Fruit fly (Drosophila melanogaster) whole organism, embryonic: ENCODE data around the gene SelG.

Experiments used
- Atf-2 ChIP-seq: fragments of 200-800 bp; sonication (Bioruptor generic); optimal IDR thresholded peaks from 2 replicates; lab custom pipeline; 2016; ENCODE audit warnings: missing biosample characterization, missing genetic modification characterization
- B-H1 ChIP-seq: fragments of 200-800 bp; sonication (Bioruptor generic); IDR thresholded peaks from 3 replicates; pipeline ENCODE4 v1.3.6; 2022; ENCODE audit warnings: missing biosample characterization, missing genetic modification characterization
- Blimp-1 ChIP-seq: fragments of 200-800 bp; sonication (Bioruptor generic); optimal IDR thresholded peaks from 3 replicates; lab custom pipeline; 2018; ENCODE audit warnings: missing biosample characterization, missing genetic modification characterization, mild to moderate bottlenecking, moderate library complexity, missing genetic modification reagents
- CG10267 ChIP-seq: fragments of 200-800 bp; sonication (Bioruptor generic); optimal IDR thresholded peaks from 2 replicates; lab custom pipeline; 2018; ENCODE audit warnings: missing biosample characterization, mild to moderate bottlenecking, missing genetic modification characterization, moderate library complexity
- CG10979 ChIP-seq: fragments of 200-800 bp; sonication (Bioruptor generic); optimal IDR thresholded peaks from 2 replicates; lab custom pipeline; 2018; ENCODE audit warnings: missing biosample characterization, mild to moderate bottlenecking, missing genetic modification characterization, moderate library complexity
- CG12391 ChIP-seq: fragments of 200-800 bp; sonication (Bioruptor generic); optimal IDR thresholded peaks from 3 replicates; lab custom pipeline; 2018; ENCODE audit warnings: missing biosample characterization, mild to moderate bottlenecking, missing genetic modification characterization, moderate library complexity
- CG12942 ChIP-seq: fragments of 200-800 bp; sonication (Bioruptor generic); optimal IDR thresholded peaks from 3 replicates; lab custom pipeline; 2016; ENCODE audit warnings: missing biosample characterization, missing genetic modification characterization
- CG13287 ChIP-seq: fragments of 200-800 bp; sonication (Bioruptor generic); IDR thresholded peaks from 2 replicates; pipeline ENCODE4 v1.3.6; 2022; ENCODE audit warnings: missing biosample characterization, missing genetic modification characterization; ENCODE audit not compliant: partially characterized antibody
- CG17568 ChIP-seq: fragments of 200-800 bp; sonication (Bioruptor generic); optimal IDR thresholded peaks from 2 replicates; lab custom pipeline; 2018; ENCODE audit warnings: missing biosample characterization, mild to moderate bottlenecking, missing genetic modification characterization, moderate library complexity
- CG17829 ChIP-seq: fragments of 200-800 bp; optimal IDR thresholded peaks from 2 replicates; lab custom pipeline; 2019; ENCODE audit warnings: missing biosample characterization, mild to moderate bottlenecking, missing genetic modification characterization, moderate library complexity
- CG18476 ChIP-seq: fragments of 200-800 bp; sonication (Bioruptor generic); optimal IDR thresholded peaks from 2 replicates; lab custom pipeline; 2016; ENCODE audit warnings: missing biosample characterization, mild to moderate bottlenecking, missing genetic modification characterization
- CG2199 ChIP-seq: fragments of 200-800 bp; sonication (Bioruptor generic); IDR thresholded peaks from 3 replicates; pipeline ENCODE4 v1.3.6; 2022; ENCODE audit warnings: missing biosample characterization, missing genetic modification characterization
- CG31441 ChIP-seq: fragments of 200-800 bp; sonication (Bioruptor generic); IDR thresholded peaks from 2 replicates; pipeline ENCODE4 v1.3.6; 2022; ENCODE audit warnings: missing biosample characterization, missing genetic modification characterization
- CG5180 ChIP-seq: fragments of 200-800 bp; sonication (Bioruptor generic); optimal IDR thresholded peaks from 3 replicates; lab custom pipeline; 2017; ENCODE audit warnings: missing biosample characterization, missing genetic modification characterization, mild to moderate bottlenecking, moderate library complexity, missing genetic modification reagents
- CG6854 ChIP-seq: fragments of 200-800 bp; sonication (Bioruptor generic); optimal IDR thresholded peaks from 3 replicates; lab custom pipeline; 2017; ENCODE audit warnings: missing biosample characterization, mild to moderate bottlenecking, missing genetic modification characterization
- CG7271 ChIP-seq: fragments of 200-800 bp; sonication (Bioruptor generic); optimal IDR thresholded peaks from 2 replicates; lab custom pipeline; 2018; ENCODE audit warnings: missing biosample characterization, mild to moderate bottlenecking, missing genetic modification characterization, moderate library complexity
- CG7839 ChIP-seq: fragments of 200-800 bp; sonication (Bioruptor generic); optimal IDR thresholded peaks from 3 replicates; lab custom pipeline; 2018; ENCODE audit warnings: missing biosample characterization, mild to moderate bottlenecking, missing genetic modification characterization, moderate library complexity
- D ChIP-seq, 2 experiments: fragments of 200-800 bp in 1 of 2; fragments of >200 bp in 1 of 2; sonication (Bioruptor generic) in 1 of 2; optimal IDR thresholded peaks; 2 replicates in 1 of 2; 3 replicates in 1 of 2; lab custom pipeline; 2017; ENCODE audit warnings: mild to moderate bottlenecking in 1 of 2, missing biosample characterization in 1 of 2, missing genetic modification characterization in 1 of 2, missing genetic modification reagents in 1 of 2
- D19A ChIP-seq: fragments of 200-800 bp; optimal IDR thresholded peaks from 3 replicates; lab custom pipeline; 2019; ENCODE audit warnings: missing biosample characterization, mild to moderate bottlenecking, missing genetic modification characterization, moderate library complexity
- Eip74EF ChIP-seq, 2 experiments: fragments of 200-800 bp in 1 of 2; fragments of >200 bp in 1 of 2; sonication (Bioruptor generic) in 1 of 2; optimal IDR thresholded peaks; 2 replicates each; lab custom pipeline; 2017 to 2019; ENCODE audit warnings: missing biosample characterization in 2 of 2, missing genetic modification characterization in 2 of 2, mild to moderate bottlenecking in 1 of 2, moderate library complexity in 1 of 2
- Hr3 ChIP-seq: fragments of 200-800 bp; sonication (Bioruptor generic); optimal IDR thresholded peaks from 3 replicates; lab custom pipeline; 2016; ENCODE audit warnings: missing biosample characterization, missing genetic modification characterization
- Max ChIP-seq: fragments of 200-800 bp; sonication (Bioruptor generic); optimal IDR thresholded peaks from 2 replicates; lab custom pipeline; 2016; ENCODE audit warnings: missing biosample characterization, mild to moderate bottlenecking, missing genetic modification characterization
- PHDP ChIP-seq: fragments of 200-800 bp; sonication (Bioruptor generic); optimal IDR thresholded peaks from 3 replicates; lab custom pipeline; 2018; ENCODE audit warnings: missing biosample characterization, mild to moderate bottlenecking, missing genetic modification characterization, moderate library complexity
- Pdp1 ChIP-seq, 2 experiments: fragments of 200-800 bp; sonication (Bioruptor generic); optimal IDR thresholded peaks; 3 replicates each; lab custom pipeline; 2016; ENCODE audit warnings: missing biosample characterization in 2 of 2, missing genetic modification characterization in 2 of 2, mild to moderate bottlenecking in 1 of 2, moderate library complexity in 1 of 2
- Scr ChIP-seq: fragments of 200-800 bp; sonication (Bioruptor generic); IDR thresholded peaks from 2 replicates; pipeline ENCODE4 v1.3.6; 2022; ENCODE audit warnings: missing biosample characterization, missing genetic modification characterization; ENCODE audit not compliant: partially characterized antibody
- Trl ChIP-seq, 3 experiments: fragments of >200 bp in 2 of 3; fragments of 200-800 bp in 1 of 3; sonication (Bioruptor generic) in 1 of 3; optimal IDR thresholded peaks; 2 replicates in 1 of 3; 3 replicates in 2 of 3; lab custom pipeline; 2016 to 2017; ENCODE audit warnings: missing biosample characterization in 1 of 3, missing genetic modification characterization in 1 of 3
- az2 ChIP-seq: fragments of 200-800 bp; sonication (Bioruptor generic); optimal IDR thresholded peaks from 3 replicates; lab custom pipeline; 2016; ENCODE audit warnings: missing biosample characterization, missing genetic modification characterization
- bsh ChIP-seq, 2 experiments: fragments of 200-800 bp; sonication (Bioruptor generic); optimal IDR thresholded peaks; 2 replicates each; lab custom pipeline; 2017 to 2018; ENCODE audit warnings: mild to moderate bottlenecking in 2 of 2, missing biosample characterization in 2 of 2, missing genetic modification characterization in 2 of 2, moderate library complexity in 1 of 2
- cad ChIP-seq: fragments of >200 bp; optimal IDR thresholded peaks from 2 replicates; lab custom pipeline; 2017; ENCODE audit warnings: missing biosample characterization, missing genetic modification characterization
- chn ChIP-seq: fragments of 200-800 bp; sonication (Bioruptor generic); optimal IDR thresholded peaks from 2 replicates; lab custom pipeline; 2016; ENCODE audit warnings: missing biosample characterization, missing genetic modification characterization
- dan ChIP-seq: fragments of 200-800 bp; sonication (Bioruptor generic); IDR thresholded peaks from 2 replicates; pipeline ENCODE4 v1.3.6; 2022; ENCODE audit warnings: missing biosample characterization, missing genetic modification characterization
- dimm ChIP-seq: fragments of 200-800 bp; sonication (Bioruptor generic); IDR thresholded peaks from 2 replicates; pipeline ENCODE4 v1.3.6; 2022; ENCODE audit warnings: missing biosample characterization, missing genetic modification characterization
- dmrt11E ChIP-seq: fragments of 200-800 bp; sonication (Bioruptor generic); optimal IDR thresholded peaks from 3 replicates; lab custom pipeline; 2018; ENCODE audit warnings: missing biosample characterization, mild to moderate bottlenecking, missing genetic modification characterization, moderate library complexity
- esg ChIP-seq: fragments of 200-800 bp; sonication (Bioruptor generic); conservative IDR thresholded peaks from 2 replicates; pipeline ENCODE4 v1.3.6; 2022; ENCODE audit warnings: missing biosample characterization, missing genetic modification characterization
- fd3F ChIP-seq: fragments of 200-800 bp; sonication (Bioruptor generic); optimal IDR thresholded peaks from 2 replicates; lab custom pipeline; 2018; ENCODE audit warnings: missing biosample characterization, mild to moderate bottlenecking, missing genetic modification characterization, moderate library complexity
- gem ChIP-seq: fragments of 200-800 bp; sonication (Bioruptor generic); optimal IDR thresholded peaks from 2 replicates; lab custom pipeline; 2019; ENCODE audit warnings: missing biosample characterization, mild to moderate bottlenecking, missing genetic modification characterization, moderate library complexity
- phol ChIP-seq: fragments of 200-800 bp; sonication (Bioruptor generic); optimal IDR thresholded peaks from 3 replicates; lab custom pipeline; 2018; ENCODE audit warnings: missing biosample characterization, mild to moderate bottlenecking, missing genetic modification characterization, moderate library complexity
- prd ChIP-seq, 3 experiments: fragments of >200 bp in 2 of 3; fragments of 200-800 bp in 1 of 3; sonication (Bioruptor generic) in 1 of 3; optimal IDR thresholded peaks in 2 of 3; IDR thresholded peaks in 1 of 3; 2 replicates in 2 of 3; 3 replicates in 1 of 3; pipeline versions ENCODE4 v1.3.6 to Lab custom; 2017 to 2022; ENCODE audit warnings: missing biosample characterization in 1 of 3, missing genetic modification characterization in 1 of 3
- repo ChIP-seq: fragments of 200-800 bp; sonication (Bioruptor generic); optimal IDR thresholded peaks from 2 replicates; lab custom pipeline; 2016; ENCODE audit warnings: missing biosample characterization, missing genetic modification characterization
- row ChIP-seq: fragments of 200-800 bp; sonication (Bioruptor generic); IDR thresholded peaks from 3 replicates; pipeline ENCODE4 v1.3.6; 2022; ENCODE audit warnings: missing biosample characterization, missing genetic modification characterization
- stc ChIP-seq: fragments of 200-800 bp; sonication (Bioruptor generic); IDR thresholded peaks from 2 replicates; pipeline ENCODE4 v1.3.6; 2022; ENCODE audit warnings: missing biosample characterization, missing genetic modification characterization
- tgo ChIP-seq: fragments of 200-800 bp; sonication (Bioruptor generic); IDR thresholded peaks from 3 replicates; pipeline ENCODE4 v1.3.6; 2022; ENCODE audit warnings: missing biosample characterization, missing genetic modification characterization
- tx ChIP-seq: fragments of 200-800 bp; sonication (Bioruptor generic); optimal IDR thresholded peaks from 2 replicates; lab custom pipeline; 2016; ENCODE audit warnings: missing biosample characterization, missing genetic modification characterization
- vfl ChIP-seq: fragments of 200-800 bp; sonication (Bioruptor generic); optimal IDR thresholded peaks from 2 replicates; lab custom pipeline; 2016; ENCODE audit warnings: missing biosample characterization, missing genetic modification characterization
- vnd ChIP-seq: fragments of 200-800 bp; sonication (Bioruptor generic); IDR thresholded peaks from 3 replicates; pipeline ENCODE4 v1.3.6; 2022; ENCODE audit warnings: missing biosample characterization, missing genetic modification characterization; ENCODE audit not compliant: partially characterized antibody

The SelG gene

DNA sequence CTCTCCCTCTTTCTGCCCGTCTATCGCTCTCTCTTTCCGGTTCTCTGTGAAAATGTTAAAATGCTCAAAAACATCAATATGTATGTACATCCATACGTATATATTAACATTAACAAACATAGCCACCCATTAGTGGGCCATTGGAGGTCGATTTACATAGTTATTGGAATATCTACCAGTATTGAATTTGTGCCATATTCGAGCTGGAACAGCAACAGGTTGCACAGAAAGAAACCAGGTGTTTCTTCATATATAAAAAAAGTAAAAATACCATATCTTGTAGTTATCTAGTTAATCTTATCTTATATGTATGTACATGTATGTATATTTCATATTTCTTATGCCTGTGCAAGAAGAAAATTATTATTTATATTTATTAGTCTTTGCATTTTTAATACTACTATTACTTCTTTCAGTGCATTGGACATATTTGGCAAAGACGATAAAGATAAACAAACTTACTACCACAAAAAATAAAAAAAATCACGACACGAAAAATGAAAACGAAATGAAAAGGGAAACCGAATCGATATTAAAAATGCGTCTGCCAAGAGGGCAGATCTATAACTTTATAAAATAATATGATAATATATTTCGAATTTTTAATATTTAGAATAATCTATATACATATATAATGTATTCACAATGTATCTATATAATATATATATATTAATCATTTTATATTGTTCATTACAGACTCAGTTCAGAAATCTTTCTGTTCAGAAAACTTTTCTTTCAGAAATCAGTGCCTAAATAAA, 38.4 kb upstream of the SelG start (continued):
- peak; percentile 49 for TF ChIP-seq CG12391 (tag; lab: Kevin White, UChicago)
- no peak for TF ChIP-seq vfl (GFP tag; lab: Kevin White, UChicago)
- peak; percentile 65 for TF ChIP-seq Blimp-1 (GFP tag; lab: Kevin White, UChicago)
- no peak for TF ChIP-seq dmrt11E (tag; lab: Kevin White, UChicago)
- no peak for TF ChIP-seq Scr (GFP tag; lab: Robert Waterston, UW)
- peak; percentile 25 for TF ChIP-seq az2
- no peak for TF ChIP-seq tx (GFP tag; lab: Kevin White, UChicago)
- TF ChIP-seq dan (GFP tag; lab: Robert Waterston, UW): no peak
- TF ChIP-seq CG31441 (GFP tag; lab: Robert Waterston, UW): peak; percentile 77
- no peak for TF ChIP-seq CG12942
- no peak for TF ChIP-seq CG7271 (tag; lab: Kevin White, UChicago)
- peak; percentile 71 for TF ChIP-seq gem (tag; lab: Kevin White, UChicago)
- peak; percentile 77 for TF ChIP-seq stc
- peak; percentile 0 for TF ChIP-seq CG17568 (GFP tag; lab: Kevin White, UChicago)
- TF ChIP-seq prd (optimal IDR thresholded peaks at IDR 0.05; lab: Kevin White, UChicago): no peak
- peak; percentile 38; the same call in 2 of the 3 replicates for TF ChIP-seq prd (GFP tag; IDR thresholded peaks at IDR 0.05; lab: Robert Waterston, UW)
- TF ChIP-seq CG10267 (tag; lab: Kevin White, UChicago): peak; percentile 26
- TF ChIP-seq repo (GFP tag; lab: Kevin White, UChicago): no peak
- TF ChIP-seq cad (GFP tag; lab: Kevin White, UChicago): no peak
- peak; percentile 53 for TF ChIP-seq PHDP (tag; lab: Kevin White, UChicago)
- TF ChIP-seq CG2199 (GFP tag; lab: Robert Waterston, UW): 0 out of 3 replicates have a peak, but pooled peaks have one; percentile 19
- no peak for TF ChIP-seq Atf-2
- TF ChIP-seq CG13287 (GFP tag; lab: Robert Waterston, UW): no peak
- no peak for TF ChIP-seq vnd (GFP tag; lab: Robert Waterston, UW)
- peak in 1 of 2 experiments; percentile 32 for TF ChIP-seq Eip74EF (GFP tag; optimal IDR thresholded peaks at IDR 0.05; lab: Kevin White, UChicago)
- TF ChIP-seq dimm (GFP tag; lab: Robert Waterston, UW): no peak
- TF ChIP-seq chn (GFP tag; lab: Kevin White, UChicago): no peak
- TF ChIP-seq fd3F (GFP tag; lab: Kevin White, UChicago): peak; percentile 60
- TF ChIP-seq esg: 0 out of 2 replicates have a peak, but pooled peaks have one; percentile 21
- TF ChIP-seq CG6854 (GFP tag; lab: Kevin White, UChicago): no peak
- peak; percentile 55 for TF ChIP-seq CG7839 (tag; lab: Kevin White, UChicago)
- TF ChIP-seq row: peak; percentile 55
- TF ChIP-seq D19A (tag; lab: Kevin White, UChicago): peak; percentile 42
- peak; percentile 15 for TF ChIP-seq CG18476 (GFP tag; lab: Kevin White, UChicago)
- peak; percentile 2 for TF ChIP-seq CG5180 (GFP tag; lab: Kevin White, UChicago)
- TF ChIP-seq Hr3 (GFP tag; lab: Kevin White, UChicago): peak; percentile 6
- no peak for TF ChIP-seq D (optimal IDR thresholded peaks at IDR 0.05; lab: Kevin White, UChicago)
- no peak for TF ChIP-seq D (GFP tag; optimal IDR thresholded peaks at IDR 0.05; lab: Kevin White, UChicago)
- peak; percentile 34 for TF ChIP-seq CG17829 (tag; lab: Kevin White, UChicago)
- peak in 1 of 2 experiments; percentile 7 for TF ChIP-seq bsh (GFP tag; optimal IDR thresholded peaks at IDR 0.05; lab: Kevin White, UChicago)
- peak; percentile 58 for TF ChIP-seq phol (tag; lab: Kevin White, UChicago)
- TF ChIP-seq Trl (optimal IDR thresholded peaks at IDR 0.05; lab: Kevin White, UChicago): peak in 1 of 2 experiments; percentile 11
- no peak for TF ChIP-seq Trl (GFP tag; optimal IDR thresholded peaks at IDR 0.05; lab: Kevin White, UChicago)
- TF ChIP-seq B-H1 (GFP tag; lab: Robert Waterston, UW): peak; percentile 21; the same call in 1 of the 3 replicates
- TF ChIP-seq tgo (GFP tag; lab: Robert Waterston, UW): peak; percentile 69
- peak; percentile 21 for TF ChIP-seq CG10979
- TF ChIP-seq Max (GFP tag; lab: Kevin White, UChicago): no peak
- no peak for TF ChIP-seq Pdp1 (GFP tag; optimal IDR thresholded peaks at IDR 0.05; lab: Kevin White, UChicago)
